Fruit fly (Drosophila melanogaster) whole organism, embryonic: ENCODE measurements around the gene CG11374.

ENCODE experiments used
- Atf6 ChIP-seq: fragments of 200-800 bp; sonication (Bioruptor generic); IDR thresholded peaks from 2 replicates; pipeline ENCODE4 v1.3.6; 2022; ENCODE audit warnings: missing biosample characterization, missing genetic modification characterization
- Blimp-1 ChIP-seq: fragments of 200-800 bp; sonication (Bioruptor generic); optimal IDR thresholded peaks from 3 replicates; lab custom pipeline; 2018; ENCODE audit warnings: missing biosample characterization, missing genetic modification characterization, mild to moderate bottlenecking, moderate library complexity, missing genetic modification reagents
- CG10979 ChIP-seq: fragments of 200-800 bp; sonication (Bioruptor generic); optimal IDR thresholded peaks from 2 replicates; lab custom pipeline; 2018; ENCODE audit warnings: missing biosample characterization, mild to moderate bottlenecking, missing genetic modification characterization, moderate library complexity
- CG11398 ChIP-seq: fragments of 200-800 bp; sonication (Bioruptor generic); optimal IDR thresholded peaks from 2 replicates; lab custom pipeline; 2016; ENCODE audit warnings: missing biosample characterization, missing genetic modification characterization
- CG13296 ChIP-seq: fragments of 200-800 bp; sonication (Bioruptor generic); optimal IDR thresholded peaks from 3 replicates; lab custom pipeline; 2018; ENCODE audit warnings: missing biosample characterization, mild to moderate bottlenecking, missing genetic modification characterization
- CG15514 ChIP-seq: fragments of 200-800 bp; sonication (Bioruptor generic); optimal IDR thresholded peaks from 3 replicates; lab custom pipeline; 2017; ENCODE audit warnings: missing biosample characterization, missing genetic modification characterization, mild to moderate bottlenecking, moderate library complexity, missing genetic modification reagents
- CG17361 ChIP-seq: fragments of 200-800 bp; sonication (Bioruptor generic); IDR thresholded peaks from 3 replicates; pipeline ENCODE4 v1.3.6; 2022; ENCODE audit warnings: missing biosample characterization, missing genetic modification characterization
- CG17829 ChIP-seq: fragments of 200-800 bp; optimal IDR thresholded peaks from 2 replicates; lab custom pipeline; 2019; ENCODE audit warnings: missing biosample characterization, mild to moderate bottlenecking, missing genetic modification characterization, moderate library complexity
- CG2199 ChIP-seq: fragments of 200-800 bp; sonication (Bioruptor generic); IDR thresholded peaks from 3 replicates; pipeline ENCODE4 v1.3.6; 2022; ENCODE audit warnings: missing biosample characterization, missing genetic modification characterization
- CG30020 ChIP-seq: fragments of 200-800 bp; optimal IDR thresholded peaks from 2 replicates; lab custom pipeline; 2019; ENCODE audit warnings: missing biosample characterization, mild to moderate bottlenecking, missing genetic modification characterization, moderate library complexity
- CG30403 ChIP-seq: fragments of 200-800 bp; sonication (Bioruptor generic); optimal IDR thresholded peaks from 3 replicates; lab custom pipeline; 2016; ENCODE audit warnings: missing biosample characterization, missing genetic modification characterization
- CG3407 ChIP-seq: fragments of 200-800 bp; sonication (Bioruptor generic); optimal IDR thresholded peaks from 2 replicates; lab custom pipeline; 2018; ENCODE audit warnings: missing biosample characterization, mild to moderate bottlenecking, missing genetic modification characterization
- CG3847 ChIP-seq: fragments of 200-800 bp; sonication (Bioruptor generic); IDR thresholded peaks from 2 replicates; pipeline ENCODE4 v1.3.6; 2022; ENCODE audit warnings: missing biosample characterization, missing genetic modification characterization
- CG4404 ChIP-seq: fragments of 200-800 bp; sonication (Bioruptor generic); IDR thresholded peaks from 2 replicates; pipeline ENCODE4 v1.3.6; 2022; ENCODE audit warnings: missing biosample characterization, missing genetic modification characterization
- CG4424 ChIP-seq: fragments of 200-800 bp; sonication (Bioruptor generic); optimal IDR thresholded peaks from 3 replicates; lab custom pipeline; 2016; ENCODE audit warnings: missing biosample characterization, missing genetic modification characterization
- CG4707 ChIP-seq: fragments of 200-800 bp; sonication (Bioruptor generic); optimal IDR thresholded peaks from 2 replicates; lab custom pipeline; 2018; ENCODE audit warnings: missing biosample characterization, mild to moderate bottlenecking, missing genetic modification characterization, moderate library complexity
- CG5180 ChIP-seq: fragments of 200-800 bp; sonication (Bioruptor generic); optimal IDR thresholded peaks from 3 replicates; lab custom pipeline; 2017; ENCODE audit warnings: missing biosample characterization, missing genetic modification characterization, mild to moderate bottlenecking, moderate library complexity, missing genetic modification reagents
- CG6765 ChIP-seq: fragments of 200-800 bp; sonication (Bioruptor generic); optimal IDR thresholded peaks from 3 replicates; lab custom pipeline; 2017; ENCODE audit warnings: missing biosample characterization, mild to moderate bottlenecking, missing genetic modification characterization
- CG6813 ChIP-seq: fragments of 200-800 bp; sonication (Bioruptor generic); optimal IDR thresholded peaks from 2 replicates; lab custom pipeline; 2017; ENCODE audit warnings: missing biosample characterization, missing genetic modification characterization, mild to moderate bottlenecking, moderate library complexity, missing genetic modification reagents
- CG7372 ChIP-seq: fragments of 200-800 bp; sonication (Bioruptor generic); IDR thresholded peaks from 2 replicates; pipeline ENCODE4 v1.3.6; 2022; ENCODE audit warnings: missing biosample characterization, missing genetic modification characterization
- CG7839 ChIP-seq: fragments of 200-800 bp; sonication (Bioruptor generic); optimal IDR thresholded peaks from 3 replicates; lab custom pipeline; 2018; ENCODE audit warnings: missing biosample characterization, mild to moderate bottlenecking, missing genetic modification characterization, moderate library complexity
- CG7928 ChIP-seq: fragments of 200-800 bp; sonication (Bioruptor generic); optimal IDR thresholded peaks from 2 replicates; lab custom pipeline; 2017; ENCODE audit warnings: missing biosample characterization, mild to moderate bottlenecking, missing genetic modification characterization
- CG7963 ChIP-seq: fragments of 200-800 bp; sonication (Bioruptor generic); IDR thresholded peaks from 3 replicates; pipeline ENCODE4 v1.3.6; 2022; ENCODE audit warnings: missing biosample characterization, missing genetic modification characterization; ENCODE audit not compliant: partially characterized antibody
- CG9215 ChIP-seq: fragments of 200-800 bp; sonication (Bioruptor generic); IDR thresholded peaks from 2 replicates; pipeline ENCODE4 v1.3.6; 2022; ENCODE audit warnings: missing biosample characterization, missing genetic modification characterization
- Dfd ChIP-seq, 2 experiments: fragments of >200 bp; optimal IDR thresholded peaks; 2 replicates each; lab custom pipeline; 2017; ENCODE audit warnings: missing biosample characterization in 2 of 2, missing genetic modification characterization in 2 of 2
- Drgx ChIP-seq: fragments of 200-800 bp; sonication (Bioruptor generic); IDR thresholded peaks from 2 replicates; pipeline ENCODE4 v1.3.6; 2022; ENCODE audit warnings: missing biosample characterization, missing genetic modification characterization
- HLH4C ChIP-seq: fragments of 200-800 bp; sonication (Bioruptor generic); IDR thresholded peaks from 3 replicates; pipeline ENCODE4 v1.3.6; 2022; ENCODE audit warnings: missing biosample characterization, missing genetic modification characterization; ENCODE audit not compliant: partially characterized antibody
- HLH54F ChIP-seq: fragments of 200-800 bp; sonication (Bioruptor generic); optimal IDR thresholded peaks from 3 replicates; lab custom pipeline; 2016; ENCODE audit warnings: missing biosample characterization, missing genetic modification characterization
- HLHmδ ChIP-seq: fragments of 200-800 bp; sonication (Bioruptor generic); optimal IDR thresholded peaks from 2 replicates; lab custom pipeline; 2018; ENCODE audit warnings: missing biosample characterization, mild to moderate bottlenecking, missing genetic modification characterization, moderate library complexity
- HmgZ ChIP-seq: fragments of 200-800 bp; sonication (Bioruptor generic); optimal IDR thresholded peaks from 2 replicates; lab custom pipeline; 2018; ENCODE audit warnings: missing biosample characterization, mild to moderate bottlenecking, missing genetic modification characterization
- Hr78 ChIP-seq, 2 experiments: fragments of 200-800 bp in 1 of 2; fragments of >200 bp in 1 of 2; sonication (Bioruptor generic) in 1 of 2; optimal IDR thresholded peaks; 2 replicates each; lab custom pipeline; 2017 to 2019; ENCODE audit warnings: missing biosample characterization in 2 of 2, missing genetic modification characterization in 2 of 2, mild to moderate bottlenecking in 1 of 2, moderate library complexity in 1 of 2
- Lim3 ChIP-seq: fragments of 200-800 bp; sonication (Bioruptor generic); IDR thresholded peaks from 2 replicates; pipeline ENCODE4 v1.3.6; 2022; ENCODE audit warnings: missing biosample characterization, missing genetic modification characterization
- MBD-R2 ChIP-seq: fragments of 200-800 bp; sonication (Bioruptor generic); IDR thresholded peaks from 2 replicates; pipeline ENCODE4 v1.3.6; 2022; ENCODE audit warnings: missing biosample characterization, missing genetic modification characterization
- Nf-YA ChIP-seq: fragments of 200-800 bp; sonication (Bioruptor generic); IDR thresholded peaks from 2 replicates; pipeline ENCODE4 v1.3.6; 2022; ENCODE audit warnings: missing biosample characterization, missing genetic modification characterization
- Sox102F ChIP-seq: fragments of 200-800 bp; sonication (Bioruptor generic); optimal IDR thresholded peaks from 2 replicates; lab custom pipeline; 2018; ENCODE audit warnings: missing biosample characterization, mild to moderate bottlenecking, missing genetic modification characterization, moderate library complexity
- Ssrp ChIP-seq: fragments of 200-800 bp; sonication (Bioruptor generic); optimal IDR thresholded peaks from 2 replicates; lab custom pipeline; 2018; ENCODE audit warnings: missing biosample characterization, mild to moderate bottlenecking, missing genetic modification characterization, moderate library complexity
- ap ChIP-seq: fragments of 200-800 bp; sonication (Bioruptor generic); IDR thresholded peaks from 2 replicates; pipeline ENCODE4 v1.3.6; 2022; ENCODE audit warnings: missing biosample characterization, missing genetic modification characterization
- fd102C ChIP-seq: fragments of 200-800 bp; sonication (Bioruptor generic); optimal IDR thresholded peaks from 2 replicates; lab custom pipeline; 2018; ENCODE audit warnings: missing biosample characterization, mild to moderate bottlenecking, missing genetic modification characterization, moderate library complexity
- inv ChIP-seq: fragments of 200-800 bp; sonication (Bioruptor generic); IDR thresholded peaks from 2 replicates; pipeline ENCODE4 v1.3.6; 2022; ENCODE audit warnings: missing biosample characterization, missing genetic modification characterization; ENCODE audit not compliant: partially characterized antibody
- lilli ChIP-seq: fragments of 200-800 bp; sonication (Bioruptor generic); optimal IDR thresholded peaks from 3 replicates; lab custom pipeline; 2016; ENCODE audit warnings: missing biosample characterization, missing genetic modification characterization
- mam ChIP-seq: fragments of 200-800 bp; sonication (Bioruptor generic); optimal IDR thresholded peaks from 3 replicates; lab custom pipeline; 2016; ENCODE audit warnings: missing biosample characterization, missing genetic modification characterization
- odd ChIP-seq: fragments of 200-800 bp; sonication (Bioruptor generic); optimal IDR thresholded peaks from 2 replicates; lab custom pipeline; 2017; ENCODE audit warnings: missing biosample characterization, mild to moderate bottlenecking, missing genetic modification characterization
- pros ChIP-seq: fragments of 200-800 bp; sonication (Bioruptor generic); optimal IDR thresholded peaks from 3 replicates; lab custom pipeline; 2019; ENCODE audit warnings: missing biosample characterization, mild to moderate bottlenecking, missing genetic modification characterization, moderate library complexity
- pum ChIP-seq: fragments of 200-800 bp; sonication (Bioruptor generic); optimal IDR thresholded peaks from 2 replicates; lab custom pipeline; 2016; ENCODE audit warnings: missing biosample characterization, missing genetic modification characterization
- repo ChIP-seq: fragments of 200-800 bp; sonication (Bioruptor generic); optimal IDR thresholded peaks from 2 replicates; lab custom pipeline; 2016; ENCODE audit warnings: missing biosample characterization, missing genetic modification characterization
- tna ChIP-seq: fragments of 200-800 bp; sonication (Bioruptor generic); IDR thresholded peaks from 2 replicates; pipeline ENCODE4 v1.3.6; 2022; ENCODE audit warnings: missing biosample characterization, missing genetic modification characterization; ENCODE audit not compliant: partially characterized antibody
- trem ChIP-seq: fragments of 200-800 bp; optimal IDR thresholded peaks from 3 replicates; lab custom pipeline; 2019; ENCODE audit warnings: missing biosample characterization, mild to moderate bottlenecking, missing genetic modification characterization, moderate library complexity
- unpg ChIP-seq: fragments of 200-800 bp; sonication (Bioruptor generic); optimal IDR thresholded peaks from 3 replicates; lab custom pipeline; 2018; ENCODE audit warnings: missing biosample characterization, mild to moderate bottlenecking, missing genetic modification characterization, moderate library complexity
- wdn ChIP-seq: fragments of 200-800 bp; sonication (Bioruptor generic); IDR thresholded peaks from 2 replicates; pipeline ENCODE4 v1.3.6; 2022; ENCODE audit warnings: missing biosample characterization, missing genetic modification characterization
- wor ChIP-seq: fragments of 200-800 bp; sonication (Bioruptor generic); IDR thresholded peaks from 2 replicates; pipeline ENCODE4 v1.3.6; 2022; ENCODE audit warnings: missing biosample characterization, missing genetic modification characterization
- zfh1 ChIP-seq: fragments of 200-800 bp; sonication (Bioruptor generic); IDR thresholded peaks from 3 replicates; pipeline ENCODE4 v1.3.6; 2022; ENCODE audit warnings: missing biosample characterization, missing genetic modification characterization

CG11374 gene

dm6 chr2L:94639-95059, 18.5 kb downstream of the CG11374 start, which contains the start of gene Zir (continued):
- TF ChIP-seq CG7839 (tag; lab: Kevin White, UChicago) = no peak
- no peak for TF ChIP-seq Nf-YA
- no peak for TF ChIP-seq CG6765
- TF ChIP-seq trem (tag; lab: Kevin White, UChicago) = peak; percentile 30
- TF ChIP-seq CG7928 = peak; percentile 7
- no peak for TF ChIP-seq CG4424 (GFP tag; lab: Kevin White, UChicago)
- TF ChIP-seq CG7963 (GFP tag; lab: Robert Waterston, UW) = peak; percentile 61; the same call in 2 of the 3 replicates
- no peak for TF ChIP-seq HLHmδ
- no peak for TF ChIP-seq lilli (GFP tag; lab: Kevin White, UChicago)
- TF ChIP-seq Blimp-1 = no peak
- no peak for TF ChIP-seq CG17361 (GFP tag; lab: Robert Waterston, UW)
- no peak for TF ChIP-seq Sox102F (GFP tag; lab: Kevin White, UChicago)
- TF ChIP-seq CG5180 (GFP tag; lab: Kevin White, UChicago) = no peak
- TF ChIP-seq CG4707 = no peak
- peak; percentile 61 for TF ChIP-seq inv
- TF ChIP-seq CG17829 (tag; lab: Kevin White, UChicago) = peak; percentile 23
- TF ChIP-seq CG30403 (GFP tag; lab: Kevin White, UChicago) = peak; percentile 3
- TF ChIP-seq CG30020 = peak; percentile 75
- TF ChIP-seq mam (GFP tag; lab: Kevin White, UChicago) = no peak
- no peak for TF ChIP-seq wdn (GFP tag; lab: Robert Waterston, UW)
- TF ChIP-seq repo (GFP tag; lab: Kevin White, UChicago) = no peak
- TF ChIP-seq CG6813 (GFP tag; lab: Kevin White, UChicago) = no peak
- no peak for TF ChIP-seq Drgx (GFP tag; lab: Robert Waterston, UW)
- no peak for TF ChIP-seq CG10979 (tag; lab: Kevin White, UChicago)
- peak; percentile 15; the same call in 1 of the 2 replicates for TF ChIP-seq Atf6 (GFP tag; lab: Robert Waterston, UW)
- no peak for TF ChIP-seq Dfd (GFP tag; optimal IDR thresholded peaks at IDR 0.05; lab: Kevin White, UChicago)
- TF ChIP-seq Lim3 = no peak
- TF ChIP-seq HmgZ (tag; lab: Kevin White, UChicago) = peak; percentile 35
- no peak for TF ChIP-seq HLH54F (GFP tag; lab: Kevin White, UChicago)
- no peak for TF ChIP-seq pros (GFP tag; lab: Kevin White, UChicago)
- no peak for TF ChIP-seq wor (GFP tag; lab: Robert Waterston, UW)
- no peak for TF ChIP-seq CG11398
- TF ChIP-seq MBD-R2 (GFP tag; lab: Robert Waterston, UW) = peak; percentile 35; the same call in 1 of the 2 replicates
- no peak for TF ChIP-seq CG9215 (GFP tag; lab: Robert Waterston, UW)
- TF ChIP-seq CG7372 (GFP tag; lab: Robert Waterston, UW) = no peak
- TF ChIP-seq ap (GFP tag; lab: Robert Waterston, UW) = no peak
- TF ChIP-seq CG13296 = peak; percentile 43
- peak; percentile 73 for TF ChIP-seq HLH4C
- TF ChIP-seq CG4404 (GFP tag; lab: Robert Waterston, UW) = no peak
- TF ChIP-seq zfh1 (GFP tag; lab: Robert Waterston, UW) = no peak
- TF ChIP-seq CG3407 (GFP tag; lab: Kevin White, UChicago) = no peak
- no peak for TF ChIP-seq odd (GFP tag; lab: Kevin White, UChicago)
- no peak for TF ChIP-seq Ssrp (tag; lab: Kevin White, UChicago)
- no peak for TF ChIP-seq CG3847 (GFP tag; lab: Robert Waterston, UW)
- TF ChIP-seq CG15514 (GFP tag; lab: Kevin White, UChicago) = peak; percentile 99
- TF ChIP-seq Hr78 (GFP tag; optimal IDR thresholded peaks at IDR 0.05; lab: Kevin White, UChicago) = no peak
- no peak for TF ChIP-seq unpg
- TF ChIP-seq tna (GFP tag; lab: Robert Waterston, UW) = peak; percentile 77
- 0 out of 3 replicates have a peak, but pooled peaks have one; percentile 20 for TF ChIP-seq CG2199 (GFP tag; lab: Robert Waterston, UW)
- TF ChIP-seq fd102C (GFP tag; lab: Kevin White, UChicago) = no peak
- no peak for TF ChIP-seq pum (GFP tag; lab: Kevin White, UChicago)
